Fruit fly (Drosophila melanogaster) whole organism, pupa: ENCODE measurements around the gene CycC.

Experiments used
- CG12605 ChIP-seq: fragments of 200-800 bp; sonication (Bioruptor generic); IDR thresholded peaks from 2 replicates; pipeline ENCODE4 v1.3.6; 2022; ENCODE audit warnings: missing biosample characterization, missing genetic modification characterization
- CG9948 ChIP-seq: fragments of 200-800 bp; sonication (Bioruptor generic); optimal IDR thresholded peaks from 2 replicates; lab custom pipeline; 2018; ENCODE audit warnings: missing biosample characterization, mild to moderate bottlenecking, missing genetic modification characterization, moderate library complexity
- EcR ChIP-seq: fragments of 200-800 bp; sonication (Bioruptor generic); optimal IDR thresholded peaks from 3 replicates; lab custom pipeline; 2019; ENCODE audit warnings: missing biosample characterization, missing genetic modification characterization, mild to moderate bottlenecking, moderate library complexity, missing genetic modification reagents
- Pif1A ChIP-seq: fragments of 200-800 bp; sonication (Bioruptor generic); optimal IDR thresholded peaks from 3 replicates; lab custom pipeline; 2016; ENCODE audit warnings: missing biosample characterization, missing genetic modification characterization
- fd96Ca ChIP-seq: fragments of 200-800 bp; sonication (Bioruptor generic); IDR thresholded peaks from 3 replicates; pipeline ENCODE4 v1.3.6; 2022; ENCODE audit warnings: missing biosample characterization, missing genetic modification characterization
- rn ChIP-seq: fragments of 200-800 bp; sonication (Bioruptor generic); IDR thresholded peaks from 2 replicates; pipeline ENCODE4 v1.3.6; 2022; ENCODE audit warnings: missing biosample characterization, missing genetic modification characterization

DNA sequence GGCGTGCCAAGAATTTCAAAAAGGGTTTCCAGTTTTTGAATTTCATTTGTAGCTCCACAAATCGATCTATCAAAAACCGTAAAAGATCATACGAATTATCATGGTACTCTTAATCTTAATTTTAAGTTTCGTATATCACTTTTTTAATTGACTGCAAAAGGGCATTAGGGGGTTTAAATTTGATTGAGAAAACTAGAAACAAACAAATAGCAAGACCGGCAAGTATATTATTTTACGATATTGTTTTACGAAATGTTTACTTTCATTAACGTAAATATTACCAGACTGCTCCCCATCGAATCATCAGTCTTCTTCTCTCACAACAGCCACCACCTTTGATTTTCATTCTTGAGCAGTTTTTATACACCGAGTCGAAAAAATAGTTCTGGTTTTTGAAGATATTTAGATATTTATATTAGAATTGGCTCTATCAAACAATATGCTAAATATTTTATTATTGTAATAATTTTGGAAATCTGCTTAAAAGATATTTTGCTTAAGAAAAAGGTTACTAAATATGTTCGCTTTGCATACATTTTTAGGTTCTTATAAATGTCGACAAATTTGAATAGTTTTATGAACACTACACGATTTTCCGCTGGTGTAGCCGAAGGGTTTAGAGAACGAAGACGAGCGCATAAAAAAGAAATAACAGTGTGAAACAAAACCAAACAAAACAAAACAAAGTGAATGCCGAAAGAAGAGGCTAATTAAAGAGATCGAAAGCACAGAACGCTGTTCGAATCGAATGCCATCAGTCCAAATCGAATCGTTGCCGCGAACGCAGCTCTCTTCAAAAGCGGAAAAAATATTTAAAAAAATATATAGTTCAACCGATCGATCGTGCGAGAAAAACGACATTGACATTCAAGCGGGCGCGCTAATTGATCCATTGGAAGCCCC is 28.2 kb upstream of the CycC start, which contains the start of gene Sdr:
- TF ChIP-seq Pif1A: peak; percentile 25
- no peak for TF ChIP-seq EcR (GFP tag; lab: Kevin White, UChicago)
- peak; percentile 62 for TF ChIP-seq CG9948 (tag; lab: Kevin White, UChicago)
- no peak; the same call in 1 of the 2 replicates for TF ChIP-seq CG12605 (GFP tag; lab: Robert Waterston, UW)
- TF ChIP-seq fd96Ca: no peak
- peak; percentile 24; the same call in 1 of the 2 replicates for TF ChIP-seq rn
